Worm (Caenorhabditis elegans): ENCODE results near the gene hlh-10.

The hlh-10 gene

DNA sequence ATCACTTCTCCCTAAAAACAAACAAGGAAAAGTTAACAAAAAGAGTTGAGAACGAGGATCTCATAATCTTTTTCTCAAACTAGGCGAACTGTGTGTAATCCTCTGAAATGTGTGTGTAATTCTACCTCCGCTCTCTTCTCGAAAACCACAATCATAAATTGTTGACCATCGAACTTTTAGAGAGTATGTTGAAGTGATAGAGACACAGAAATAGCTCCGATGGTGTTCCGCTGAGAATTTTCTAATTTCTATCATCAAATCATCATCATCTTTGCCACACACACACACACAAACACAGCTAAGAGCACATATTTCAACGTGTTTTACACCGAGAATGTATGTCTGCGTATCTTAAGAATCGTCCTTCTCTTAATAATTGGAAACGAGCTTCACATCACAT lies 13.6 kb upstream of the hlh-10 start:
- TF ChIP-seq rnt-1 (tag; optimal IDR thresholded peaks at IDR 0.05) (peak; percentile 60), npax-4 (tag; optimal IDR thresholded peaks at IDR 0.05) (no peak)

DNA sequence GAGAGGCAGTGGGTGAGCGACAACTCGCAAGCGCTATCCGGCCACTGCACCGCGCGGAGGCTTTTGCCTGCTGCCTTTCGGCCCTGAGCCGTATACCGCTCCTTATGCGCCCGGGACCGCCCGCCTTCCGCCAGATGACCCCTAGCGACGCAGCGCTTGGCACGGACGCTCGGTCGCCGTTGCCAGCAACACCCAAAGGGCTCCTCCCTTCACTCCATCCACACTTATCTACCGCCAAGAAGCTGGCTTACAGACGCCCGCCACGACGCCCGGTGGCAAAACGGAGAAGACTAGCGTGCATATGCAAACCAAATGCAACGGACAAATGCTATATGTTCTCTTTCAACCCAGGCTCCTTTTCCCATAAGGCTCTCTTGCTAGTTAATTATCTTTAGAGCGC lies 11.3 kb upstream of the hlh-10 start:
- TF ChIP-seq sox-4 (tag; optimal IDR thresholded peaks at IDR 0.05), result peak; percentile 9
- TF ChIP-seq pha-2 (tag; optimal IDR thresholded peaks at IDR 0.05), result no peak
- no peak for TF ChIP-seq ets-4 (tag; optimal IDR thresholded peaks at IDR 0.05)
- peak; percentile 25 for TF ChIP-seq C08G9.2 (tag; optimal IDR thresholded peaks at IDR 0.05)
- no peak for TF ChIP-seq nhr-11 (tag; optimal IDR thresholded peaks at IDR 0.05)
- TF ChIP-seq ref-2 (tag; optimal IDR thresholded peaks at IDR 0.05), result no peak
- TF ChIP-seq C38D4.7 (GFP tag; optimal IDR thresholded peaks at IDR 0.05), result no peak
- no peak for TF ChIP-seq unc-3 (GFP tag; conservative IDR thresholded peaks at IDR 0.05)
- TF ChIP-seq unc-3 (tag; optimal IDR thresholded peaks at IDR 0.05), result no peak
- no peak for TF ChIP-seq unc-86 (tag; optimal IDR thresholded peaks at IDR 0.05)
- no peak for TF ChIP-seq rnt-1 (tag; optimal IDR thresholded peaks at IDR 0.05)
- TF ChIP-seq lin-11 (tag; optimal IDR thresholded peaks at IDR 0.05), result no peak
- no peak for TF ChIP-seq hlh-13 (GFP tag; optimal IDR thresholded peaks at IDR 0.05)
- TF ChIP-seq elt-2 (tag; optimal IDR thresholded peaks at IDR 0.05), result no peak
- no peak for TF ChIP-seq npax-4 (tag; optimal IDR thresholded peaks at IDR 0.05)
- TF ChIP-seq zip-5 (tag; optimal IDR thresholded peaks at IDR 0.05), result no peak
- no peak for TF ChIP-seq ceh-6 (GFP tag; optimal IDR thresholded peaks at IDR 0.05)
- no peak for TF ChIP-seq fkh-10 (GFP tag; optimal IDR thresholded peaks at IDR 0.05)
- TF ChIP-seq ceh-9 (tag; optimal IDR thresholded peaks at IDR 0.05), result no peak
- no peak for TF ChIP-seq hlh-15 (tag; optimal IDR thresholded peaks at IDR 0.05)
- TF ChIP-seq gmeb-2 (tag; optimal IDR thresholded peaks at IDR 0.05), result no peak
- no peak for TF ChIP-seq ama-1 (optimal IDR thresholded peaks at IDR 0.05)
- peak; percentile 42 for TF ChIP-seq tbx-2 (tag; optimal IDR thresholded peaks at IDR 0.05)
- no peak for TF ChIP-seq elt-4 (tag; optimal IDR thresholded peaks at IDR 0.05)
- TF ChIP-seq ceh-18 (tag; optimal IDR thresholded peaks at IDR 0.05), result no peak
- no peak for TF ChIP-seq che-1 (tag; optimal IDR thresholded peaks at IDR 0.05)
- no peak for TF ChIP-seq ceh-45 (GFP tag; IDR thresholded peaks at IDR 0.05)
- TF ChIP-seq F13H6.1 (tag; optimal IDR thresholded peaks at IDR 0.05), result no peak
- TF ChIP-seq ttx-3 (tag; optimal IDR thresholded peaks at IDR 0.05), result no peak
- peak; percentile 16 for TF ChIP-seq lim-6 (tag; optimal IDR thresholded peaks at IDR 0.05)
- peak; percentile 38 for TF ChIP-seq sdc-2 (tag; optimal IDR thresholded peaks at IDR 0.05)
- TF ChIP-seq pha-4 (tag; optimal IDR thresholded peaks at IDR 0.05), result no peak
- TF ChIP-seq syd-9 (tag; optimal IDR thresholded peaks at IDR 0.05), result no peak
- TF ChIP-seq dmd-4 (tag; optimal IDR thresholded peaks at IDR 0.05; ENCODE audit: borderline replicate concordance), result no peak
- TF ChIP-seq ceh-14 (tag; optimal IDR thresholded peaks at IDR 0.05), result peak; percentile 34
- TF ChIP-seq ceh-2 (tag; optimal IDR thresholded peaks at IDR 0.05), result peak; percentile 14
- no peak for TF ChIP-seq ceh-30 (tag; optimal IDR thresholded peaks at IDR 0.05)
- TF ChIP-seq ceh-31 (tag; optimal IDR thresholded peaks at IDR 0.05), result peak; percentile 17
- TF ChIP-seq ceh-48 (tag; optimal IDR thresholded peaks at IDR 0.05), result no peak
- TF ChIP-seq sox-2 (GFP tag; IDR thresholded peaks at IDR 0.05), result no peak
- no peak for TF ChIP-seq dve-1 (tag; optimal IDR thresholded peaks at IDR 0.05)
- TF ChIP-seq ceh-24 (tag; optimal IDR thresholded peaks at IDR 0.05), result no peak
- TF ChIP-seq pax-1 (tag; optimal IDR thresholded peaks at IDR 0.05), result no peak
- no peak for TF ChIP-seq pqm-1 (tag; optimal IDR thresholded peaks at IDR 0.05)
- no peak for TF ChIP-seq Y22D7AL.16 (tag; optimal IDR thresholded peaks at IDR 0.05)
- TF ChIP-seq ztf-16 (tag; optimal IDR thresholded peaks at IDR 0.05), result no peak
- no peak for TF ChIP-seq ahr-1 (tag; optimal IDR thresholded peaks at IDR 0.05)
- TF ChIP-seq pros-1 (tag; optimal IDR thresholded peaks at IDR 0.05), result no peak
- TF ChIP-seq hlh-30 (tag; optimal IDR thresholded peaks at IDR 0.05; ENCODE audit: insufficient read depth), result no peak
- peak; percentile 30 for TF ChIP-seq unc-42 (tag; optimal IDR thresholded peaks at IDR 0.05)
- TF ChIP-seq ceh-19 (GFP tag; optimal IDR thresholded peaks at IDR 0.05), result no peak
- no peak for TF ChIP-seq K02D7.2 (tag; optimal IDR thresholded peaks at IDR 0.05)
- TF ChIP-seq fkh-6 (tag; optimal IDR thresholded peaks at IDR 0.05), result peak; percentile 8
